Fruit fly (Drosophila melanogaster): Measurements from ENCODE around the gene Prosalpha4.
A peak's percentile ranks its signal among the peaks of the same experiment; 100 is the strongest.

The Prosalpha4 gene

dm6 chrX:16278783-16279182, 2.7 kb downstream of the Prosalpha4 start (continued):
- TF ChIP-seq Ets65A (GFP tag) (peak; percentile 85), wdn (GFP tag; IDR thresholded peaks at IDR 0.05) (peak; percentile 76), jigr1 (GFP tag; IDR thresholded peaks at IDR 0.05) (peak; percentile 60; the same call in 2 of the 3 replicates), kah (GFP tag; optimal IDR thresholded peaks at IDR 0.05) (peak; percentile 76), CG15601 (tag; optimal IDR thresholded peaks at IDR 0.05) (peak; percentile 79), CG7963 (GFP tag; IDR thresholded peaks at IDR 0.05; ENCODE audit: partially characterized antibody) (no peak), chif (GFP tag; optimal IDR thresholded peaks at IDR 0.05) (peak; percentile 59 to 78), da (GFP tag; optimal IDR thresholded peaks at IDR 0.05) (no peak), NfI (GFP tag; optimal IDR thresholded peaks at IDR 0.05) (peak; percentile 82), Dfd (GFP tag; optimal IDR thresholded peaks at IDR 0.05) (no peak), CG10462 (GFP tag; optimal IDR thresholded peaks at IDR 0.05) (peak; percentile 39), CG17802 (tag; optimal IDR thresholded peaks at IDR 0.05) (peak; percentile 54), CG31365 (tag; optimal IDR thresholded peaks at IDR 0.05) (peak; percentile 61), CG30020 (tag; optimal IDR thresholded peaks at IDR 0.05) (peak; percentile 53), sc (optimal IDR thresholded peaks at IDR 0.05) (no peak), sc (GFP tag; optimal IDR thresholded peaks at IDR 0.05) (peak; percentile 68), CG14860 (GFP tag; IDR thresholded peaks at IDR 0.05; ENCODE audit: partially characterized antibody) (no peak), Dbx (GFP tag; IDR thresholded peaks at IDR 0.05) (peak; percentile 53; the same call in 1 of the 3 replicates), CG4328 (GFP tag; optimal IDR thresholded peaks at IDR 0.05) (peak; percentile 91), CG11247 (GFP tag; IDR thresholded peaks at IDR 0.05) (peak; percentile 72), sob (GFP tag; IDR thresholded peaks at IDR 0.05) (peak; percentile 59; the same call in 1 of the 2 replicates), CG8388 (GFP tag; optimal IDR thresholded peaks at IDR 0.05) (peak; percentile 88), CG14965 (GFP tag; optimal IDR thresholded peaks at IDR 0.05; ENCODE audit: borderline replicate concordance) (no peak), Sox100B (GFP tag; optimal IDR thresholded peaks at IDR 0.05) (peak; percentile 82), pan (optimal IDR thresholded peaks at IDR 0.05) (no peak), pan (GFP tag; optimal IDR thresholded peaks at IDR 0.05 in 1 of 2, IDR thresholded peaks at IDR 0.05 in 1 of 2) (peak in 1 of 2 experiments; percentile 86), Mes4 (GFP tag; optimal IDR thresholded peaks at IDR 0.05) (peak; percentile 2), Neu2 (GFP tag; optimal IDR thresholded peaks at IDR 0.05; ENCODE audit: borderline replicate concordance) (no peak), CG15011 (GFP tag; optimal IDR thresholded peaks at IDR 0.05) (peak; percentile 76), twi (tag; optimal IDR thresholded peaks at IDR 0.05) (peak; percentile 74), CG13424 (tag; optimal IDR thresholded peaks at IDR 0.05) (peak; percentile 91), Dref (GFP tag; IDR thresholded peaks at IDR 0.05) (no peak), stc (GFP tag; IDR thresholded peaks at IDR 0.05) (peak; percentile 85), grau (tag; optimal IDR thresholded peaks at IDR 0.05) (peak; percentile 84), cato (GFP tag; optimal IDR thresholded peaks at IDR 0.05; ENCODE audit: borderline replicate concordance) (peak; percentile 43), Blimp-1 (GFP tag; optimal IDR thresholded peaks at IDR 0.05) (peak; percentile 87), CHES-1-like (GFP tag; optimal IDR thresholded peaks at IDR 0.05) (no peak), sim (GFP tag; IDR thresholded peaks at IDR 0.05) (peak; percentile 87), crp (GFP tag; optimal IDR thresholded peaks at IDR 0.05) (peak in 1 of 2 experiments; percentile 35), nerfin-2 (GFP tag; IDR thresholded peaks at IDR 0.05; ENCODE audit: partially characterized antibody) (no peak), pho (GFP tag; optimal IDR thresholded peaks at IDR 0.05) (no peak), CG16815 (GFP tag; optimal IDR thresholded peaks at IDR 0.05) (peak; percentile 70), CG7372 (GFP tag; IDR thresholded peaks at IDR 0.05) (peak; percentile 76), Adf1 (GFP tag; IDR thresholded peaks at IDR 0.05) (no peak), CG1602 (GFP tag; optimal IDR thresholded peaks at IDR 0.05) (peak; percentile 49), CG43689 (GFP tag; IDR thresholded peaks at IDR 0.05) (peak; percentile 45; the same call in 1 of the 2 replicates), CG18764 (GFP tag; optimal IDR thresholded peaks at IDR 0.05) (peak; percentile 97), exex (tag; optimal IDR thresholded peaks at IDR 0.05) (peak; percentile 34), abd-A (tag; optimal IDR thresholded peaks at IDR 0.05) (no peak), CG6272 (GFP tag; IDR thresholded peaks at IDR 0.05) (peak; percentile 46), BtbVII (GFP tag; optimal IDR thresholded peaks at IDR 0.05) (peak; percentile 73)
